Fruit fly (Drosophila melanogaster) whole organism, adult: ENCODE data around the gene Ir100a.

ENCODE experiments used
- CG33017 ChIP-seq: fragments of 200-800 bp; sonication (Bioruptor generic); optimal IDR thresholded peaks from 2 replicates; lab custom pipeline; 2018; ENCODE audit warnings: missing biosample characterization, mild to moderate bottlenecking, missing genetic modification characterization, moderate library complexity
- CG5204 ChIP-seq: fragments of 200-800 bp; sonication (Bioruptor generic); optimal IDR thresholded peaks from 2 replicates; lab custom pipeline; 2016; ENCODE audit warnings: missing biosample characterization, missing genetic modification characterization
- CG7045 ChIP-seq: fragments of 200-800 bp; sonication (Bioruptor generic); optimal IDR thresholded peaks from 2 replicates; lab custom pipeline; 2017; ENCODE audit warnings: missing biosample characterization, mild to moderate bottlenecking, missing genetic modification characterization
- CG7101 ChIP-seq: fragments of 200-800 bp; sonication (Bioruptor generic); optimal IDR thresholded peaks from 2 replicates; lab custom pipeline; 2018; ENCODE audit warnings: missing biosample characterization, mild to moderate bottlenecking, missing genetic modification characterization, moderate library complexity
- bab1 ChIP-seq: fragments of 200-800 bp; sonication (Bioruptor generic); optimal IDR thresholded peaks from 3 replicates; lab custom pipeline; 2019; ENCODE audit warnings: missing biosample characterization, mild to moderate bottlenecking, missing genetic modification characterization, moderate library complexity
- kay ChIP-seq: fragments of 200-800 bp; sonication (Bioruptor generic); peaks from one replicate; lab custom pipeline; 2016; ENCODE audit warnings: missing biosample characterization, missing genetic modification characterization, borderline replicate concordance
- tj ChIP-seq: fragments of 200-800 bp; sonication (Bioruptor generic); optimal IDR thresholded peaks from 3 replicates; lab custom pipeline; 2017; ENCODE audit warnings: missing biosample characterization, mild to moderate bottlenecking, missing genetic modification characterization, moderate library complexity
- toe ChIP-seq: fragments of 200-800 bp; sonication (Bioruptor generic); optimal IDR thresholded peaks from 2 replicates; lab custom pipeline; 2016; ENCODE audit warnings: missing biosample characterization, missing genetic modification characterization

DNA sequence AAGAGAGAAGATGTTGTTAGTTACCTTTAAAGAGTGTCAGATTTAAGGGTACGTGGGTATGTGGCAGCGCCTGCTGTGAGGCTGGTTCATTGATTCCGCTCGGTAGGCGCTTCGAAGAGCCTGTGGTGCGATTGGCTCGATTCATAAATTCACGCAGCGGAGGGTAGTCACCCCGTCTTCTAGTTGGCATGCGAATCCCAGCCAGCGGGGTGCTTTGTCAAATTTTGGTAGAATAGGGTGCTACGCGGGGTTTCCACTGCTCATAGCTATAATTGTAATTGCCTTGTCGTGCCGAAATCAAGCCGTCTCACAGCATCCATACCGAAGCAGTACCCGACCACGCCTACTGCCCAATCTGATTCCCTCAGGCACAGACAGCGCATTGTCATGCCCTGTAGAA is 51.4 kb downstream of the Ir100a start:
- TF ChIP-seq kay (GFP tag; lab: Kevin White, UChicago) (no peak), CG7101 (no peak), CG33017 (tag; lab: Kevin White, UChicago) (no peak), bab1 (no peak), toe (GFP tag; lab: Kevin White, UChicago) (no peak), tj (GFP tag; lab: Kevin White, UChicago) (no peak), CG5204 (GFP tag; lab: Kevin White, UChicago) (no peak), CG7045 (no peak)
